Fruit fly (Drosophila melanogaster): ENCODE data around the gene CG14294.

dm6 chr3R:18931725-18932124, 29.7 kb upstream of the CG14294 start:
- TF ChIP-seq CG8478 (optimal IDR thresholded peaks at IDR 0.05): no peak
- TF ChIP-seq psq (optimal IDR thresholded peaks at IDR 0.05): no peak
- no peak for TF ChIP-seq EcR (GFP tag; optimal IDR thresholded peaks at IDR 0.05)

All from whole organism.